Fruit fly (Drosophila melanogaster) whole organism, adult: ENCODE results near the gene CG6330.

Experiments used
- CG11617 ChIP-seq: fragments of 200-800 bp; sonication (Bioruptor generic); optimal IDR thresholded peaks from 2 replicates; lab custom pipeline; 2017; ENCODE audit warnings: mild to moderate bottlenecking, missing biosample characterization, missing genetic modification reagents, missing genetic modification characterization
- CG14711 ChIP-seq: fragments of 200-800 bp; sonication (Bioruptor generic); optimal IDR thresholded peaks from 2 replicates; lab custom pipeline; 2018; ENCODE audit warnings: missing biosample characterization, mild to moderate bottlenecking, missing genetic modification characterization, moderate library complexity
- CG33017 ChIP-seq: fragments of 200-800 bp; sonication (Bioruptor generic); optimal IDR thresholded peaks from 2 replicates; lab custom pipeline; 2018; ENCODE audit warnings: missing biosample characterization, mild to moderate bottlenecking, missing genetic modification characterization, moderate library complexity
- CG5204 ChIP-seq: fragments of 200-800 bp; sonication (Bioruptor generic); optimal IDR thresholded peaks from 2 replicates; lab custom pipeline; 2016; ENCODE audit warnings: missing biosample characterization, missing genetic modification characterization
- CG7045 ChIP-seq: fragments of 200-800 bp; sonication (Bioruptor generic); optimal IDR thresholded peaks from 2 replicates; lab custom pipeline; 2017; ENCODE audit warnings: missing biosample characterization, mild to moderate bottlenecking, missing genetic modification characterization
- Crg-1 ChIP-seq: fragments of 200-800 bp; sonication (Bioruptor generic); optimal IDR thresholded peaks from 2 replicates; lab custom pipeline; 2016; ENCODE audit warnings: missing biosample characterization, missing genetic modification characterization
- Hr96 ChIP-seq: fragments of 200-800 bp; sonication (Bioruptor generic); optimal IDR thresholded peaks from 2 replicates; lab custom pipeline; 2016; ENCODE audit warnings: missing biosample characterization, missing genetic modification characterization
- Mnt ChIP-seq: fragments of 200-800 bp; sonication (Bioruptor generic); optimal IDR thresholded peaks from 2 replicates; lab custom pipeline; 2016; ENCODE audit warnings: missing biosample characterization, mild to moderate bottlenecking, missing genetic modification characterization
- cic ChIP-seq: fragments of 200-800 bp; sonication (Bioruptor generic); optimal IDR thresholded peaks from 2 replicates; lab custom pipeline; 2017; ENCODE audit warnings: missing biosample characterization, mild to moderate bottlenecking, missing genetic modification characterization, moderate library complexity
- cnc ChIP-seq, 2 experiments: fragments of >200 bp; optimal IDR thresholded peaks; 2 replicates each; lab custom pipeline; 2017
- kay ChIP-seq: fragments of 200-800 bp; sonication (Bioruptor generic); peaks from one replicate; lab custom pipeline; 2016; ENCODE audit warnings: missing biosample characterization, missing genetic modification characterization, borderline replicate concordance
- ovo ChIP-seq: fragments of 200-800 bp; sonication (Bioruptor generic); optimal IDR thresholded peaks from 2 replicates; lab custom pipeline; 2016; ENCODE audit warnings: missing biosample characterization, missing genetic modification characterization
- pad ChIP-seq: fragments of 200-800 bp; sonication (Bioruptor generic); optimal IDR thresholded peaks from 3 replicates; lab custom pipeline; 2017; ENCODE audit warnings: missing biosample characterization, missing genetic modification characterization, mild to moderate bottlenecking, moderate library complexity, missing genetic modification reagents
- tj ChIP-seq: fragments of 200-800 bp; sonication (Bioruptor generic); optimal IDR thresholded peaks from 3 replicates; lab custom pipeline; 2017; ENCODE audit warnings: missing biosample characterization, mild to moderate bottlenecking, missing genetic modification characterization, moderate library complexity

DNA sequence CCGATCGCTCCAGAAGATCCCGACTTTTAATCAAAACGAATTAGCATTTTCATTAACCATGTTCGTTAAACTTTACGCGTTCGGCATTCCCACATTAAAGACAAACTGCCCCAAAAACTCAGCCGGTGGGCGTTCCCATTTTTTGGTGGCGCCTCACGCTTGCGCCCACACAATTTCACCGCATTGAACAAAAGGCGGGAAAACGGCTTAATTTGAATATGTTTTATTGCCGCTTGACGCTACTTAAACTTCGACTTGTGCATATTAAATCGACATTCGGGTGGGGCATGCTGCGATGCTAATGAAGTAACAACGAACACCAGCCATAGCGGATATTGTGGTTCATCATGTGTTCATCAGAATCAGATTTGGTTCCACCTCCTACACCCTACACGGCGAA lies 21.8 kb downstream of the CG6330 start:
- TF ChIP-seq CG33017 (tag; lab: Kevin White, UChicago) (no peak), Mnt (GFP tag; lab: Kevin White, UChicago) (no peak), CG5204 (GFP tag; lab: Kevin White, UChicago) (no peak), CG14711 (no peak), kay (no peak), CG11617 (GFP tag; lab: Kevin White, UChicago) (no peak), CG7045 (GFP tag; lab: Kevin White, UChicago) (no peak), tj (GFP tag; lab: Kevin White, UChicago) (no peak), pad (GFP tag; lab: Kevin White, UChicago) (no peak), cic (GFP tag; lab: Kevin White, UChicago) (no peak), ovo (no peak), Crg-1 (no peak), Hr96 (no peak), cnc (optimal IDR thresholded peaks at IDR 0.05; lab: Kevin White, UChicago) (no peak)
